Fruit fly (Drosophila melanogaster) whole organism, wandering third instar larva: Measurements from ENCODE around the gene RpL10Aa.

Experiments
- Abd-B ChIP-seq: fragments of >200 bp; optimal IDR thresholded peaks from 2 replicates; lab custom pipeline; 2017; ENCODE audit warnings: missing biosample characterization, missing genetic modification characterization
- CG32264 ChIP-seq: fragments of 200-800 bp; sonication (Bioruptor generic); optimal IDR thresholded peaks from 2 replicates; lab custom pipeline; 2016; ENCODE audit warnings: missing biosample characterization, missing genetic modification characterization
- CG9705 ChIP-seq: fragments of 200-800 bp; sonication (Bioruptor generic); optimal IDR thresholded peaks from 2 replicates; lab custom pipeline; 2018; ENCODE audit warnings: missing biosample characterization, mild to moderate bottlenecking, missing genetic modification characterization
- CrebA ChIP-seq: fragments of 200-800 bp; sonication (Bioruptor generic); optimal IDR thresholded peaks from 2 replicates; lab custom pipeline; 2016; ENCODE audit warnings: missing biosample characterization, mild to moderate bottlenecking, missing genetic modification characterization, borderline replicate concordance
- Dfd ChIP-seq: fragments of >200 bp; optimal IDR thresholded peaks from 2 replicates; lab custom pipeline; 2017; ENCODE audit warnings: missing biosample characterization, missing genetic modification characterization
- Dif ChIP-seq: fragments of 200-275, 200-300 bp; sonication (Bioruptor generic); optimal IDR thresholded peaks from 2 replicates; lab custom pipeline; 2018; ENCODE audit warnings: missing biosample characterization, missing genetic modification characterization; ENCODE audit not compliant: partially characterized antibody
- GATAd ChIP-seq: sonication (Bioruptor generic); optimal IDR thresholded peaks from 2 replicates; lab custom pipeline; 2016; ENCODE audit warnings: missing biosample characterization, missing genetic modification characterization
- Hnf4 ChIP-seq: fragments of 200-800 bp; sonication (Bioruptor generic); optimal IDR thresholded peaks from 2 replicates; lab custom pipeline; 2016; ENCODE audit warnings: missing biosample characterization, mild to moderate bottlenecking, missing genetic modification characterization
- Hr78 ChIP-seq: fragments of >200 bp; optimal IDR thresholded peaks from 2 replicates; lab custom pipeline; 2017; ENCODE audit warnings: missing biosample characterization, missing genetic modification characterization
- Hr83 ChIP-seq: fragments of 200-300 bp; sonication (Bioruptor generic); optimal IDR thresholded peaks from 2 replicates; lab custom pipeline; 2016; ENCODE audit warnings: missing biosample characterization, mild to moderate bottlenecking, missing genetic modification characterization, moderate library complexity; ENCODE audit not compliant: poor library complexity, severe bottlenecking
- Jra ChIP-seq: sonication (Bioruptor generic); optimal IDR thresholded peaks from 2 replicates; lab custom pipeline; 2016; ENCODE audit warnings: missing biosample characterization, missing genetic modification characterization
- Mio ChIP-seq: sonication (Bioruptor generic); optimal IDR thresholded peaks from 2 replicates; lab custom pipeline; 2016; ENCODE audit warnings: missing biosample characterization, missing genetic modification characterization
- Myc ChIP-seq: fragments of >200 bp; optimal IDR thresholded peaks from 2 replicates; lab custom pipeline; 2017
- N ChIP-seq: fragments of >200 bp; optimal IDR thresholded peaks from 2 replicates; lab custom pipeline; 2018; ENCODE audit warnings: missing biosample characterization, missing external identifiers, missing genetic modification characterization
- OdsH ChIP-seq: fragments of 200-800 bp; sonication (Bioruptor generic); optimal IDR thresholded peaks from 2 replicates; lab custom pipeline; 2016; ENCODE audit warnings: missing biosample characterization, mild to moderate bottlenecking, missing genetic modification characterization
- Rel ChIP-seq, 2 experiments: fragments of 200-800 bp; sonication (Bioruptor generic) in 1 of 2; optimal IDR thresholded peaks; 2 replicates in 1 of 2; 3 replicates in 1 of 2; lab custom pipeline; 2016 to 2019; ENCODE audit warnings: mild to moderate bottlenecking in 2 of 2, missing biosample characterization in 2 of 2, missing genetic modification characterization in 2 of 2, moderate library complexity in 1 of 2
- Sp1 ChIP-seq: fragments of 200-800 bp; sonication (Bioruptor generic); optimal IDR thresholded peaks from 3 replicates; lab custom pipeline; 2019; ENCODE audit warnings: missing biosample characterization, mild to moderate bottlenecking, missing genetic modification characterization, moderate library complexity
- Vsx2 ChIP-seq: fragments of 200-300, 225-300 bp; sonication (Bioruptor generic); optimal IDR thresholded peaks from 2 replicates; lab custom pipeline; 2018; ENCODE audit warnings: missing biosample characterization, missing genetic modification characterization; ENCODE audit not compliant: partially characterized antibody
- br ChIP-seq: fragments of 200-800 bp; sonication (Bioruptor generic); optimal IDR thresholded peaks from 2 replicates; lab custom pipeline; 2016; ENCODE audit warnings: missing biosample characterization, missing genetic modification characterization
- brk ChIP-seq: fragments of 200-800 bp; sonication (Bioruptor generic); optimal IDR thresholded peaks from 2 replicates; lab custom pipeline; 2016; ENCODE audit warnings: missing biosample characterization, mild to moderate bottlenecking, missing genetic modification characterization
- dl ChIP-seq, 2 experiments: fragments of 175-275, 200-275 bp in 1 of 2; fragments of 200-275 bp in 1 of 2; sonication (Bioruptor generic); optimal IDR thresholded peaks; lab custom pipeline; 2018; ENCODE audit warnings: mild to moderate bottlenecking in 2 of 2, missing biosample characterization in 2 of 2, missing genetic modification characterization in 2 of 2, moderate library complexity in 2 of 2; ENCODE audit not compliant: partially characterized antibody in 2 of 2, insufficient read depth in 1 of 2
- dmrt93B ChIP-seq: fragments of 200-800 bp; sonication (Bioruptor generic); optimal IDR thresholded peaks from 2 replicates; lab custom pipeline; 2018; ENCODE audit warnings: missing biosample characterization, mild to moderate bottlenecking, missing genetic modification characterization
- dsf ChIP-seq: sonication (Bioruptor generic); optimal IDR thresholded peaks from 2 replicates; lab custom pipeline; 2016; ENCODE audit warnings: missing biosample characterization, missing genetic modification characterization, borderline replicate concordance
- foxo ChIP-seq, 2 experiments: fragments of 200-800 bp; sonication (Bioruptor generic); optimal IDR thresholded peaks; 2 replicates in 1 of 2; 3 replicates in 1 of 2; lab custom pipeline; 2016 to 2017; ENCODE audit warnings: missing biosample characterization in 2 of 2, missing genetic modification characterization in 2 of 2
- fru ChIP-seq: fragments of 200-800 bp; sonication (Bioruptor generic); optimal IDR thresholded peaks from 3 replicates; lab custom pipeline; 2016; ENCODE audit warnings: missing biosample characterization, mild to moderate bottlenecking, missing genetic modification characterization
- h ChIP-seq: fragments of 200-800 bp; sonication (Bioruptor generic); optimal IDR thresholded peaks from 3 replicates; lab custom pipeline; 2016; ENCODE audit warnings: missing biosample characterization, mild to moderate bottlenecking, missing genetic modification characterization
- lola ChIP-seq: fragments of >200 bp; optimal IDR thresholded peaks from 2 replicates; lab custom pipeline; 2017; ENCODE audit warnings: missing biosample characterization, missing genetic modification characterization
- pan ChIP-seq: fragments of >200 bp; optimal IDR thresholded peaks from 2 replicates; lab custom pipeline; 2017
- psq ChIP-seq: fragments of 200-800 bp; sonication (Bioruptor generic); optimal IDR thresholded peaks from 3 replicates; lab custom pipeline; 2017; ENCODE audit warnings: missing biosample characterization, mild to moderate bottlenecking, missing genetic modification characterization, moderate library complexity
- rgr ChIP-seq: fragments of 200-800 bp; sonication (Bioruptor generic); optimal IDR thresholded peaks from 3 replicates; lab custom pipeline; 2016; ENCODE audit warnings: missing biosample characterization, mild to moderate bottlenecking, missing genetic modification characterization
- sage ChIP-seq: fragments of 200-800 bp; sonication (Bioruptor generic); optimal IDR thresholded peaks from 2 replicates; lab custom pipeline; 2016; ENCODE audit warnings: missing biosample characterization, mild to moderate bottlenecking, missing genetic modification characterization
- sv ChIP-seq: fragments of 200-800 bp; sonication (Bioruptor generic); optimal IDR thresholded peaks from 3 replicates; lab custom pipeline; 2016; ENCODE audit warnings: missing biosample characterization, missing genetic modification characterization
- tai ChIP-seq: sonication (Bioruptor generic); optimal IDR thresholded peaks from 2 replicates; lab custom pipeline; 2016; ENCODE audit warnings: missing biosample characterization, missing genetic modification characterization
- usp ChIP-seq: fragments of >200 bp; optimal IDR thresholded peaks from 2 replicates; lab custom pipeline; 2017; ENCODE audit warnings: missing biosample characterization, missing genetic modification characterization
- woc ChIP-seq: sonication (Bioruptor generic); optimal IDR thresholded peaks from 2 replicates; lab custom pipeline; 2016; ENCODE audit warnings: missing biosample characterization, mild to moderate bottlenecking, missing genetic modification characterization

RpL10Aa gene

DNA sequence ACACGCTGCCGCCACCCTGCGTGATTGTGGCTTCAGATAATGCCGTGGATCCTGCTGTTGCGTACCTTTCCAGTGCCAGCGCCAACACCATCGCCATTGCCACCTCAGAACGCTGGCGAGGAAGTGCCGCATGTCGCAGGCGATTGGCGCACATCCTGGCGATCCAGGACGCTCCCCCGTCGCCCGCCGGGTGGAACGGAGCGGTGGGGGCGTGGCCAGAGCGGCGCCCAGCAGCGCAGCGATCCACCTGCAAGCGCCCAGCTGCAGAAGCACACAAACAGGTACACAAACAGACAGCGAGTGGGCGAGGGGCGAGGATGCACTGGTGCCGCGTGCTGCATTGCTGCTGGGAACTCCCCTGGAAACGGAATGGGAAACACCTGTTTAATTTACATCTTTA, 20.0 kb downstream of the RpL10Aa start:
- TF ChIP-seq Dfd (GFP tag; lab: Kevin White, UChicago) (peak; percentile 97), usp (GFP tag; lab: Kevin White, UChicago) (no peak)

DNA sequence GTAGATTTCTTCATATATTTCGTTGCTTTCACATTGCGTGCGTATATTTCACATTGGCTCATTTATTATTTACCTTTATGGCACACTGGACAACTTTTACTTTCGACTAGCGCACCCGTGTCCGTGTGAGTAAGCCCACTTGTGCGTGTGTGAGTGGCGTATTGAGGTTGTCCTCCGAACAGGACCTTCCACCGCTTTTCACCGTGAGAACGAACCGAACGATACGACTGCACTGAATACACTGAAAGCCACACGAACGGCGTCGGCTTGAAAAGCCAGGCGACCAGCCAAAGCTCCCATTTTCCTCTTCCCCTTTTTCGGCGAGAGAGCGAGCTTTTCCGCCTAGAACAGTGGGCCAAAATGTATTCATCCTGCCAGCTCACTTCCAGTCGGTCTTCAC, 39.8 kb downstream of the RpL10Aa start, which contains the start of gene dpr9:
dpr9 (minus strand) TSS at position 244 of the 400 bp plus-strand sequence.
- TF ChIP-seq dl (GFP tag; optimal IDR thresholded peaks at IDR 0.05; lab: Kevin White, UChicago; ENCODE audit: insufficient read depth in 1 of 2, partially characterized antibody in 2 of 2) (no peak), sv (no peak), Vsx2 (GFP tag; lab: Kevin White, UChicago) (no peak)

DNA sequence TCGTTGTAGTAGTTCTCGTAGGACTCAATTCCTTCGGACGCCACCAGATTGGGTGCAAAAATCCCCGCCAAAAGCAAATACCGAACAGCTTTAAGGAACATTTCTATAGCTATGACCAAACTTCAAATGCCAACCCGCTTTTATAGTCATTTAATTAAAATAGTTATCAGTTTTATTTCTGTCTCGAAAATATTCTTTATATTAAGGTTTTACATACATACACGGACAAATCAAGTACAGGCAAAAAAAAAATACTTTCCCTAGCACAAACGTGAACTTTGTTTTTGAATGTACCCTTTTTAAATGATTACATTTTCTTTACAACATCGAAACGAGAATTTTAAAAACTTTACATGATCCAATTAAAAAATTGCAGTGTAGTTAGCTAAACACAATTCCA, 42.0 kb downstream of the RpL10Aa start, which contains the start of gene CG6974:
CG6974 (minus strand) TSS at position 101 of the 400 bp plus-strand sequence.
- no peak for TF ChIP-seq Sp1 (GFP tag; lab: Kevin White, UChicago)
- no peak for TF ChIP-seq dmrt93B (GFP tag; lab: Kevin White, UChicago)
- TF ChIP-seq CG32264 (GFP tag; lab: Kevin White, UChicago): no peak
- no peak for TF ChIP-seq lola (GFP tag; lab: Kevin White, UChicago)
- TF ChIP-seq tai (GFP tag; lab: Kevin White, UChicago): no peak
- TF ChIP-seq psq (GFP tag; lab: Kevin White, UChicago): no peak
- TF ChIP-seq Vsx2 (GFP tag; lab: Kevin White, UChicago): no peak
- TF ChIP-seq Hr78: no peak
- TF ChIP-seq usp (GFP tag; lab: Kevin White, UChicago): no peak
- TF ChIP-seq Rel (GFP tag; optimal IDR thresholded peaks at IDR 0.05; lab: Kevin White, UChicago): no peak
- no peak for TF ChIP-seq Rel (tag; optimal IDR thresholded peaks at IDR 0.05; lab: Kevin White, UChicago)
- no peak for TF ChIP-seq h (GFP tag; lab: Kevin White, UChicago)
- TF ChIP-seq Jra (GFP tag; lab: Kevin White, UChicago): no peak
- no peak for TF ChIP-seq foxo (GFP tag; optimal IDR thresholded peaks at IDR 0.05; lab: Kevin White, UChicago)
- TF ChIP-seq pan: no peak
- TF ChIP-seq woc: no peak
- TF ChIP-seq fru (GFP tag; lab: Kevin White, UChicago): no peak
- no peak for TF ChIP-seq Abd-B (GFP tag; lab: Kevin White, UChicago)
- TF ChIP-seq dl (GFP tag; optimal IDR thresholded peaks at IDR 0.05; lab: Kevin White, UChicago; ENCODE audit: insufficient read depth in 1 of 2, partially characterized antibody in 2 of 2): no peak

DNA sequence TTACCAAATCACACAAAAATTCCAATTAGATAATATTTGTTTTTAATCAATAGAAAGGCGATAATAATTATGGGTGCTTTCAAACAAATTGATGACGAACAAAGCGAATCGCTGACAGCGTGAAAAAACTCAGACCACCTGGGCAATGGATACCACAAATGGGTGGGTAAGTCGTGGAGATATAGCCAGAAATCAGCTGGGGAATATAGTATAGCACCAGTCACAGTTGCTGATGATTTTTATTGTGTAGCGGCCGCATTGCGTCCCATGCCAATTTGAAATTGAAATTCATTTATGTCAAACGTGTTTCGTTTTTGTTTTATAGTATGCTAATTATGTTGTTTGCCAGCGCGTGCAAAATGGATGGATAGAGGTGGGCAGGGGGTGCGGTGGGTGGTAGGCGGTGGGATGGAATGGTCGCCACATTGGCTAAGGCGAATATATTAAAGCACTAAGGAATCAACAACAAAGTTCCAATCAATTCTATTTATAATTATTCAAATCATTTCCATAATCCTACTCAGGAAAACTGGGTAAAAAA, 46.6 kb downstream of the RpL10Aa start:
- no peak for TF ChIP-seq Rel (GFP tag; optimal IDR thresholded peaks at IDR 0.05; lab: Kevin White, UChicago)
- no peak for TF ChIP-seq Rel (tag; optimal IDR thresholded peaks at IDR 0.05; lab: Kevin White, UChicago)
- TF ChIP-seq Myc (lab: Kevin White, UChicago): no peak
- TF ChIP-seq OdsH: no peak
- no peak for TF ChIP-seq Dif
- TF ChIP-seq GATAd: no peak
- TF ChIP-seq Jra (GFP tag; lab: Kevin White, UChicago): no peak
- TF ChIP-seq Vsx2 (GFP tag; lab: Kevin White, UChicago): no peak
- TF ChIP-seq br (GFP tag; lab: Kevin White, UChicago): no peak
- TF ChIP-seq Abd-B (GFP tag; lab: Kevin White, UChicago): no peak
- no peak for TF ChIP-seq dmrt93B (GFP tag; lab: Kevin White, UChicago)
- TF ChIP-seq rgr: no peak
- TF ChIP-seq psq (GFP tag; lab: Kevin White, UChicago): no peak
- no peak for TF ChIP-seq h (GFP tag; lab: Kevin White, UChicago)
- no peak for TF ChIP-seq CrebA (GFP tag; lab: Kevin White, UChicago)
- no peak for TF ChIP-seq Hr78
- TF ChIP-seq Mio: no peak
- no peak for TF ChIP-seq Hnf4
- TF ChIP-seq pan: no peak
- no peak for TF ChIP-seq woc
- no peak for TF ChIP-seq Hr83 (GFP tag; lab: Kevin White, UChicago)

DNA sequence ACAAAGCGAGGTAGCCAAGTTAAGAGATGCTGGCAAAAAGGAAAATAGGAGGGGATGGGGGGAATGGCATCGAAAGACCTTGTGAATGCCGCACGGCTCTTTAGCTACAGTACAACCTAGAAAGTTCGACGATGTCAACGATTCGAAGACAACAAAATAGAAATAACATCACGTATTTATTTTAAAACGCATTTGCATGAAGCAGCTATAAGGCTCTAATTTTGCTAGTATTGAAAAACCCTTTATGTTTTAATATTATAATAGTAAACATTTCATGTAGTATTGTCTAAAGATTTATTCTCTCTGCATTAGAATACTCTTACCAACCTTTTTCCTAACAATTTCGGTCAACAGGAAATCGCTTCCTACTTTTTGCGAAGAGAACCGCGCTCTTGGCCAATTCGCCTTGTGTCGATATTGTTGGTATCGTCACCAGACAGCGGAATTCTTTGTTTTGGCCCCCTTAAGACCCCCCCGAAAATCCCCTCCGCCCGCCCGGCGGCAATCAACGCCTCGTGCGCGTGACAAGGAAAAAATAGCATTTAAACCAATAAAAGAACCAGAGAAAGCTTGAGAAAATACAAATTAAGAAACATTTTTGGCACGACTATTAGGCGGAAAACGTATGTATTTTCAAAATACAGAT, 47.4 kb downstream of the RpL10Aa start:
- TF ChIP-seq dl (GFP tag; optimal IDR thresholded peaks at IDR 0.05; lab: Kevin White, UChicago; ENCODE audit: insufficient read depth in 1 of 2, partially characterized antibody in 2 of 2) (no peak), Hr78 (no peak), brk (GFP tag; lab: Kevin White, UChicago) (no peak), h (GFP tag; lab: Kevin White, UChicago) (peak; percentile 48), foxo (GFP tag; optimal IDR thresholded peaks at IDR 0.05; lab: Kevin White, UChicago) (peak in 1 of 2 experiments; percentile 4), CrebA (GFP tag; lab: Kevin White, UChicago) (no peak), dsf (GFP tag; lab: Kevin White, UChicago) (no peak), Abd-B (GFP tag; lab: Kevin White, UChicago) (no peak), sv (no peak), rgr (no peak), OdsH (no peak), Myc (lab: Kevin White, UChicago) (no peak), sage (no peak), CG9705 (GFP tag; lab: Kevin White, UChicago) (no peak), N (no peak)
- TF ChIP-seq, all 38 proteins: peak for 2
